Worm (Caenorhabditis elegans): Measurements from ENCODE around the gene hpo-40.

The hpo-40 gene

DNA sequence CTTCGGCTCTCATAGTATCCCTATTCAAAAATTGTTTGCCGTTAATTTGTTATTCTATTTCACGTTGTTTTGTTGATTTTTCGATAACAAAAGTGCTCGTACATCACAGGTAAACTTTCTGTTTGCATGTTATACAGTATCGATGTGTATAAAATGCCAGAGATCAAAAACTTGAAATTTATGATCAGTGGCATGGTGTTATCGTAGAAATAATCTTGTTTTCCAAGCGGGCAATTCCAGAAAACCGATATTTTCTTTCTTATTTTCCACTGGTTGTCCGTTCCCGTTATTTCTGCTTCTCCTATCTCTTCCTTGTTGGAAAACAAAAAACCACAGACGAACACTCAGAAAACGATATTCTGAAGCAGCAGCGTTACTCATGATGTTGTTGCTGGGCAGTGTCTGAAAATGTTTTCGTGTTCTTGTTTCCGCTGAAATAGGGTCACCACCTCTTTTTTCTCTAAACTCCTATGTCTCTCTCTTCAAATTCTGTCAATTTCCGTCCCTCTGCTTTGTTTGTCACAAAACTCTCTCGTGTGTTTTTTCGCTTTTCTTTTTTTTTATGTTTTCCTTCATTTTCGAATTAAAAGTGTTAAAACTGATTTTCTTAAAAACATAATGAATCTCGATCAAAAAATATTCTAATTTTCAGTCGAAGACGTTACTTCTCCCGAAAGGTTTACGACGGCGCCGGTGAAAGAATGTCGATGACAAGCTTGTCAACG is 35.7 kb downstream of the hpo-40 start, which contains the start of gene akt-1:
akt-1 (plus strand) TSS at position 651 of the 725 bp plus-strand sequence.
- no peak for TF ChIP-seq ztf-11 (tag; optimal IDR thresholded peaks at IDR 0.05)
- TF ChIP-seq hlh-1 (tag; optimal IDR thresholded peaks at IDR 0.05), result no peak
- no peak for TF ChIP-seq unc-39 (tag; optimal IDR thresholded peaks at IDR 0.05)
- no peak for TF ChIP-seq mep-1 (tag; optimal IDR thresholded peaks at IDR 0.05)
- no peak for TF ChIP-seq bed-3 (GFP tag; optimal IDR thresholded peaks at IDR 0.05)
- no peak for TF ChIP-seq elt-3 (tag; optimal IDR thresholded peaks at IDR 0.05)
- no peak for TF ChIP-seq mls-2 (tag; optimal IDR thresholded peaks at IDR 0.05)
- TF ChIP-seq ces-1 (GFP tag; optimal IDR thresholded peaks at IDR 0.05), result no peak
- no peak for TF ChIP-seq unc-62 (GFP tag; optimal IDR thresholded peaks at IDR 0.05)
- TF ChIP-seq unc-120 (tag; optimal IDR thresholded peaks at IDR 0.05; ENCODE audit: poor library complexity, severe bottlenecking), result no peak
- TF ChIP-seq tbx-8 (GFP tag; optimal IDR thresholded peaks at IDR 0.05), result no peak
- TF ChIP-seq lsy-2 (tag; optimal IDR thresholded peaks at IDR 0.05), result no peak
- no peak for TF ChIP-seq ham-2 (GFP tag; optimal IDR thresholded peaks at IDR 0.05)

DNA sequence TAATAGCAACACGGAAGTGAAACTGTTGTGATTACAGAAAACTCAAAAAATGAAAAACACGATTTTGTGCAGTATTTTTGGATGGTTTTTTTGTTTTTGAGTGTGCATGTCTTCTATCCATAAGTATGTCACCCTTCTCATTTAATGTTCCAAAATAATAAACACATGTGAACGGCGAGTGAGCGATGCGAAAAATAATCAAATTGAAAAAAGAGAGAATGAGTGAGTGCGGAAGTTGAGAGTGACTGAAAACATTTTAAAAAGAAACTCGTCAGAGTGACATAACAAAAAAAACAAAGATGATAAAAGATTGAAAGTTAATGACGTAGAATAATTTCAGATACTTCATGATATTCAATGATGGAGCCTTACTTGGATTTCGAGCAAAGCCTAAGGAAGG is 36.8 kb downstream of the hpo-40 start:
- TF ChIP-seq cnd-1 (tag; optimal IDR thresholded peaks at IDR 0.05) (no peak), sem-2 (GFP tag; optimal IDR thresholded peaks at IDR 0.05) (no peak), unc-120 (tag; optimal IDR thresholded peaks at IDR 0.05; ENCODE audit: poor library complexity, severe bottlenecking) (no peak), lin-13 (tag; optimal IDR thresholded peaks at IDR 0.05) (no peak), nhr-12 (tag; optimal IDR thresholded peaks at IDR 0.05) (no peak), nhr-28 (tag; optimal IDR thresholded peaks at IDR 0.05) (no peak), unc-39 (tag; optimal IDR thresholded peaks at IDR 0.05) (no peak), nhr-2 (tag; optimal IDR thresholded peaks at IDR 0.05) (no peak), elt-3 (tag; optimal IDR thresholded peaks at IDR 0.05) (no peak), hlh-1 (tag; optimal IDR thresholded peaks at IDR 0.05) (no peak), mls-2 (tag; optimal IDR thresholded peaks at IDR 0.05) (no peak), ham-2 (GFP tag; optimal IDR thresholded peaks at IDR 0.05) (no peak), ceh-39 (tag; optimal IDR thresholded peaks at IDR 0.05) (no peak), bed-3 (GFP tag; optimal IDR thresholded peaks at IDR 0.05) (no peak), elt-1 (tag; optimal IDR thresholded peaks at IDR 0.05; ENCODE audit: borderline replicate concordance, insufficient read depth) (no peak)

DNA sequence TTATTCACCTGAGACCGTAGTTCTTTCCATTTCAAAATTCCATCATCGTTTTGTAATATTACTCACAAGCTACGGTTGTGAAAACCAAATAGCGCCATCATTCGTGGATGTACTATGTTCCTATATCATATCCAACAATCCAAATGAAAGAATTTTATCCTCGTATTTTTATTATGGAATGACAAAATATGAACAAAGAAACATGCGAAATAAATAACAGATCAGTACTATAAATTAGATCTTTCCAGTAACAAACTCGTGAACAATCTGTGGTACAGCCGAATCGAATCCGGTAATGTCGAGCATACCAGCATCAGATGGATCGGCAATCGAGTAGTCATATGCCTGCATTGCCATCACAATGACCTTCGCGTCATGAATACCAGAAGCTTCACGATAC is 40.0 kb downstream of the hpo-40 start:
- TF ChIP-seq ceh-43 (GFP tag; optimal IDR thresholded peaks at IDR 0.05), result no peak
- no peak for TF ChIP-seq blmp-1 (tag; optimal IDR thresholded peaks at IDR 0.05)

DNA sequence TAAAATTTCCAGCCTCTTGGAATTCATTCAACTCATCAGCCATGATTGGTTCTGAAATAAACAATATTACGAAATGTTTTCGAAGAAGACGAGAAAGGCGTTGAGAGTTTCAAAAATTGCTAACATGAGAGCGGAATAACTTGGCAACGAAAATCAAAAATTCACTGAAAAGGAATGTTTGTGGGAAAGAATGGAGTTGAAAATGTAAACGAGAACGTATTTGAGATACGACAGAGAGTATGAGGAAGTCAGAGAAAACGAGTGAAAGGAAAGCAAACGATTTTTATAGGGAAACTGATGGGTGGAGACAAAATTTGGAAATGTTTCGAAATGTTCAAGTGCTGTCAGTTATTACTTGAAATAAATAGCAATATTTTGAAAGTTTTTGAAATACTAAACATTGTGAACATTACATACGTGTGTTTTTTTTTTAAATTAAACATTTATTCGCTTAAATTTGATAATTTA is 42.3 kb downstream of the hpo-40 start, which contains the start of gene rop-1:
rop-1 (minus strand) TSS at position 51 of the 468 bp plus-strand sequence.
- TF ChIP-seq mab-5 (tag; optimal IDR thresholded peaks at IDR 0.05) (no peak), unc-120 (tag; optimal IDR thresholded peaks at IDR 0.05; ENCODE audit: poor library complexity, severe bottlenecking) (no peak), M03D4.4 (tag; optimal IDR thresholded peaks at IDR 0.05) (no peak), nhr-237 (tag; optimal IDR thresholded peaks at IDR 0.05) (no peak), unc-39 (tag; optimal IDR thresholded peaks at IDR 0.05) (no peak), flh-1 (GFP tag; optimal IDR thresholded peaks at IDR 0.05) (no peak), ceh-83 (GFP tag; optimal IDR thresholded peaks at IDR 0.05) (no peak), unc-62 (GFP tag; optimal IDR thresholded peaks at IDR 0.05) (no peak), ceh-43 (GFP tag; optimal IDR thresholded peaks at IDR 0.05) (no peak), lin-13 (tag; optimal IDR thresholded peaks at IDR 0.05) (no peak), nhr-2 (tag; optimal IDR thresholded peaks at IDR 0.05) (no peak)

DNA sequence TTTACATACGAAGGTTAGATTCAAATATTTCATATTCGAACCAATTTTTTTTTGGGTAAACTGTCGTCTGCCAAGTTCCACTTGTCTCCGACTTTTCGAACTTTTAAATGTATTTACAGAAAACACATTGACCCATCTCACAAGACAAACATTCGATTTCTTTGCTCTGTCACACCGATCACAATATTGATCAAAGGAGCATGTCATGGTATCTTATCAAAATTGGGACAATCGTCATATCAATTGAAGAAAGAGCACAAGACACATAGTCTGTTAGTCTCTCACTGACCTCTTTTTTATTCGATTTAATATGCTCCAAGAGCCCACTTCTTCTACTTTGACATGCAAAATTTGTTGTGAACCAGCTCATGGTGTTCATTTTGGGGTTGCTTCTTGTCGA is 43.3 kb downstream of the hpo-40 start, which contains the start of gene nhr-232:
nhr-232 (plus strand) TSS at position 121 of the 400 bp plus-strand sequence.
- TF ChIP-seq unc-120 (tag; optimal IDR thresholded peaks at IDR 0.05; ENCODE audit: poor library complexity, severe bottlenecking) (no peak), mab-5 (tag; optimal IDR thresholded peaks at IDR 0.05) (no peak), ham-2 (GFP tag; optimal IDR thresholded peaks at IDR 0.05) (no peak), M03D4.4 (tag; optimal IDR thresholded peaks at IDR 0.05) (no peak), ztf-11 (tag; optimal IDR thresholded peaks at IDR 0.05) (no peak), nhr-2 (tag; optimal IDR thresholded peaks at IDR 0.05) (no peak), zip-8 (tag; optimal IDR thresholded peaks at IDR 0.05) (no peak), ceh-83 (GFP tag; optimal IDR thresholded peaks at IDR 0.05) (no peak), elt-3 (tag; optimal IDR thresholded peaks at IDR 0.05) (no peak), nhr-12 (tag; optimal IDR thresholded peaks at IDR 0.05) (no peak), drap-1 (GFP tag; optimal IDR thresholded peaks at IDR 0.05) (no peak), mls-2 (tag; optimal IDR thresholded peaks at IDR 0.05) (no peak), unc-39 (tag; optimal IDR thresholded peaks at IDR 0.05) (no peak), nhr-237 (tag; optimal IDR thresholded peaks at IDR 0.05) (no peak), pha-4 (tag; optimal IDR thresholded peaks at IDR 0.05) (no peak), nhr-76 (tag; optimal IDR thresholded peaks at IDR 0.05) (no peak), tbx-8 (GFP tag; optimal IDR thresholded peaks at IDR 0.05) (no peak)
